Fruit fly (Drosophila melanogaster): ENCODE results near the gene CG6041.

The CG6041 gene

dm6 chrX:5925793-5926418 is 22.1 kb upstream of the CG6041 start (continued):
- peak; percentile 48 for TF ChIP-seq CG8319 (GFP tag; optimal IDR thresholded peaks at IDR 0.05)
- peak; percentile 55 for TF ChIP-seq CG9139 (GFP tag; optimal IDR thresholded peaks at IDR 0.05)
- peak; percentile 61 for TF ChIP-seq pdm3 (GFP tag; optimal IDR thresholded peaks at IDR 0.05)
- no peak for TF ChIP-seq CG6854 (GFP tag; optimal IDR thresholded peaks at IDR 0.05)
- peak; percentile 86 for TF ChIP-seq dsx (GFP tag; optimal IDR thresholded peaks at IDR 0.05; ENCODE audit: poor library complexity, severe bottlenecking)
- peak; percentile 77 for TF ChIP-seq Eip75B (GFP tag; optimal IDR thresholded peaks at IDR 0.05)
- peak; percentile 83 for TF ChIP-seq CG6808 (GFP tag; optimal IDR thresholded peaks at IDR 0.05)
- TF ChIP-seq Blimp-1 (GFP tag; optimal IDR thresholded peaks at IDR 0.05): no peak
- peak; percentile 66 for TF ChIP-seq Hr4 (GFP tag; optimal IDR thresholded peaks at IDR 0.05)
- TF ChIP-seq Eip78C (GFP tag): peak; percentile 92
- TF ChIP-seq CG6792 (GFP tag; optimal IDR thresholded peaks at IDR 0.05): peak; percentile 55
- peak; percentile 55 for TF ChIP-seq cyc (GFP tag; optimal IDR thresholded peaks at IDR 0.05)
- peak; percentile 95 for TF ChIP-seq CG6163 (GFP tag; IDR thresholded peaks at IDR 0.05)

dm6 chrX:5926718-5927117 is 21.2 kb upstream of the CG6041 start:
- TF ChIP-seq net (GFP tag; optimal IDR thresholded peaks at IDR 0.05): peak; percentile 63
- TF ChIP-seq CG16779 (tag; optimal IDR thresholded peaks at IDR 0.05): no peak
- TF ChIP-seq CG4318 (GFP tag; optimal IDR thresholded peaks at IDR 0.05): peak; percentile 55
- TF ChIP-seq CG31627 (GFP tag; optimal IDR thresholded peaks at IDR 0.05): peak; percentile 59
- no peak for TF ChIP-seq Hr38 (GFP tag; optimal IDR thresholded peaks at IDR 0.05)
- TF ChIP-seq CG10631 (GFP tag; optimal IDR thresholded peaks at IDR 0.05): peak; percentile 76
- TF ChIP-seq Eip75B (GFP tag; optimal IDR thresholded peaks at IDR 0.05): peak; percentile 10
- TF ChIP-seq ss (GFP tag; optimal IDR thresholded peaks at IDR 0.05): no peak
- peak; percentile 72 for TF ChIP-seq Hr39 (GFP tag; optimal IDR thresholded peaks at IDR 0.05)
- TF ChIP-seq CG32006 (GFP tag; optimal IDR thresholded peaks at IDR 0.05): peak; percentile 81
- TF ChIP-seq svp (GFP tag): peak; percentile 63
- TF ChIP-seq Sox14 (GFP tag; optimal IDR thresholded peaks at IDR 0.05): peak; percentile 68
- peak; percentile 46 for TF ChIP-seq Gug (GFP tag; IDR thresholded peaks at IDR 0.05)
- TF ChIP-seq CG8319 (GFP tag; optimal IDR thresholded peaks at IDR 0.05): peak; percentile 47
- peak; percentile 78 for TF ChIP-seq acj6 (GFP tag; optimal IDR thresholded peaks at IDR 0.05)
- TF ChIP-seq pdm3 (GFP tag; optimal IDR thresholded peaks at IDR 0.05): peak; percentile 85
- TF ChIP-seq CG3919 (GFP tag; optimal IDR thresholded peaks at IDR 0.05): peak; percentile 73
- peak; percentile 38 for TF ChIP-seq CG11902 (GFP tag; optimal IDR thresholded peaks at IDR 0.05)
- no peak for TF ChIP-seq Blimp-1 (GFP tag; optimal IDR thresholded peaks at IDR 0.05)
- peak; percentile 65 for TF ChIP-seq topi (GFP tag; optimal IDR thresholded peaks at IDR 0.05)
- TF ChIP-seq achi (GFP tag; optimal IDR thresholded peaks at IDR 0.05): peak; percentile 74
- TF ChIP-seq Sox102F (GFP tag; optimal IDR thresholded peaks at IDR 0.05): peak; percentile 50
- TF ChIP-seq Eip93F (GFP tag; optimal IDR thresholded peaks at IDR 0.05): no peak
- peak; percentile 41 for TF ChIP-seq CG11762 (GFP tag; optimal IDR thresholded peaks at IDR 0.05; ENCODE audit: insufficient read depth)
- peak; percentile 53 for TF ChIP-seq spab (GFP tag; optimal IDR thresholded peaks at IDR 0.05)
- peak; percentile 85 for TF ChIP-seq Eip78C (GFP tag)
- peak; percentile 65 for TF ChIP-seq CG7368 (GFP tag; optimal IDR thresholded peaks at IDR 0.05)
- peak; percentile 58 for TF ChIP-seq Lpt (GFP tag; optimal IDR thresholded peaks at IDR 0.05)
- peak; percentile 80 for TF ChIP-seq OdsH (GFP tag; optimal IDR thresholded peaks at IDR 0.05)
- peak; percentile 54 for TF ChIP-seq CG6276 (GFP tag; optimal IDR thresholded peaks at IDR 0.05)
- peak; percentile 55 for TF ChIP-seq CG1621 (tag; optimal IDR thresholded peaks at IDR 0.05)
- peak; percentile 32 for TF ChIP-seq vri (GFP tag; optimal IDR thresholded peaks at IDR 0.05)
- peak; percentile 75 for TF ChIP-seq CG8119 (GFP tag; IDR thresholded peaks at IDR 0.05)
- TF ChIP-seq Sox15 (GFP tag; optimal IDR thresholded peaks at IDR 0.05): peak; percentile 50
- peak; percentile 67 for TF ChIP-seq CG10669 (GFP tag; optimal IDR thresholded peaks at IDR 0.05)
- no peak for TF ChIP-seq fd85E (GFP tag; optimal IDR thresholded peaks at IDR 0.05)
- TF ChIP-seq CG3032 (tag; optimal IDR thresholded peaks at IDR 0.05): peak; percentile 60
- TF ChIP-seq fkh (GFP tag; optimal IDR thresholded peaks at IDR 0.05): no peak
- peak; percentile 52 for TF ChIP-seq cyc (GFP tag; optimal IDR thresholded peaks at IDR 0.05)
- TF ChIP-seq eg (GFP tag; IDR thresholded peaks at IDR 0.05): peak; percentile 65
- TF ChIP-seq dsx (GFP tag; optimal IDR thresholded peaks at IDR 0.05; ENCODE audit: poor library complexity, severe bottlenecking): peak; percentile 57
- peak; percentile 65 to 68 for TF ChIP-seq salr (GFP tag; optimal IDR thresholded peaks at IDR 0.05)
- no peak for TF ChIP-seq CG6854 (GFP tag; optimal IDR thresholded peaks at IDR 0.05)
- no peak for TF ChIP-seq CG9139 (GFP tag; optimal IDR thresholded peaks at IDR 0.05)

All from whole organism, prepupa.